Worm (Caenorhabditis elegans): ENCODE measurements around the gene K09E9.7.

The K09E9.7 gene

ce11 chrX:15610527-15611091 is 30.1 kb upstream of the K09E9.7 start (continued):
- TF ChIP-seq ztf-4 (tag; optimal IDR thresholded peaks at IDR 0.05) (peak; percentile 44), aly-2 (tag; optimal IDR thresholded peaks at IDR 0.05) (peak; percentile 98), efl-1 (optimal IDR thresholded peaks at IDR 0.05) (peak in 1 of 2 experiments; percentile 16), efl-1 (GFP tag; optimal IDR thresholded peaks at IDR 0.05 in 1 of 2) (peak in 1 of 2 experiments; percentile 67), blmp-1 (tag; optimal IDR thresholded peaks at IDR 0.05) (peak; percentile 46), lir-3 (tag; optimal IDR thresholded peaks at IDR 0.05; ENCODE audit: poor library complexity) (no peak), fkh-10 (GFP tag; optimal IDR thresholded peaks at IDR 0.05) (no peak)

- TF ChIP-seq fos-1 (tag; optimal IDR thresholded peaks at IDR 0.05) = no peak
- no peak for TF ChIP-seq nhr-237 (tag; optimal IDR thresholded peaks at IDR 0.05)
- TF ChIP-seq pqm-1 (tag; optimal IDR thresholded peaks at IDR 0.05) = no peak
- no peak for TF ChIP-seq fkh-10 (GFP tag; optimal IDR thresholded peaks at IDR 0.05)
- TF ChIP-seq aly-2 (tag; optimal IDR thresholded peaks at IDR 0.05) = no peak
- no peak for TF ChIP-seq ceh-82 (tag; optimal IDR thresholded peaks at IDR 0.05)
- TF ChIP-seq lin-14 (GFP tag; optimal IDR thresholded peaks at IDR 0.05) = peak; percentile 14
- TF ChIP-seq ceh-8 (GFP tag; optimal IDR thresholded peaks at IDR 0.05) = no peak
- TF ChIP-seq C16A3.4 (tag; optimal IDR thresholded peaks at IDR 0.05) = no peak
- peak; percentile 9 for TF ChIP-seq mep-1 (tag; optimal IDR thresholded peaks at IDR 0.05)
- no peak for TF ChIP-seq ama-1 (optimal IDR thresholded peaks at IDR 0.05)
- TF ChIP-seq nhr-85 (tag) = no peak
- TF ChIP-seq snu-23 (GFP tag; optimal IDR thresholded peaks at IDR 0.05) = peak; percentile 14
- no peak for TF ChIP-seq xbp-1 (tag; optimal IDR thresholded peaks at IDR 0.05)
- TF ChIP-seq nhr-76 (tag; optimal IDR thresholded peaks at IDR 0.05) = no peak
- TF ChIP-seq ceh-90 (tag; optimal IDR thresholded peaks at IDR 0.05) = no peak
- TF ChIP-seq mdl-1 (tag; optimal IDR thresholded peaks at IDR 0.05) = no peak
- no peak for TF ChIP-seq ceh-63 (GFP tag; optimal IDR thresholded peaks at IDR 0.05)
- no peak for TF ChIP-seq hlh-17 (GFP tag; optimal IDR thresholded peaks at IDR 0.05; ENCODE audit: borderline replicate concordance)
- peak; percentile 14 for TF ChIP-seq nhr-71 (tag; optimal IDR thresholded peaks at IDR 0.05)
- no peak for TF ChIP-seq sptf-1 (tag; optimal IDR thresholded peaks at IDR 0.05)
- no peak for TF ChIP-seq aha-1 (tag; optimal IDR thresholded peaks at IDR 0.05)
- TF ChIP-seq ztf-11 (tag; optimal IDR thresholded peaks at IDR 0.05) = no peak
- TF ChIP-seq unc-130 (tag; optimal IDR thresholded peaks at IDR 0.05) = no peak
- peak in 1 of 2 experiments; percentile 16 for TF ChIP-seq lsy-2 (tag; optimal IDR thresholded peaks at IDR 0.05)
- TF ChIP-seq unc-62 (GFP tag; optimal IDR thresholded peaks at IDR 0.05) = no peak
- TF ChIP-seq nhr-12 (tag; optimal IDR thresholded peaks at IDR 0.05) = no peak
- TF ChIP-seq swsn-7 (tag; optimal IDR thresholded peaks at IDR 0.05) = no peak
- TF ChIP-seq nhr-20 (tag; optimal IDR thresholded peaks at IDR 0.05) = peak; percentile 17
- TF ChIP-seq unc-98 (GFP tag; IDR thresholded peaks at IDR 0.05) = no peak
- no peak for TF ChIP-seq C04F5.9 (tag; optimal IDR thresholded peaks at IDR 0.05)
- TF ChIP-seq F16B12.6 (tag; optimal IDR thresholded peaks at IDR 0.05) = no peak
- TF ChIP-seq efl-1 (optimal IDR thresholded peaks at IDR 0.05) = no peak
- TF ChIP-seq efl-1 (GFP tag; optimal IDR thresholded peaks at IDR 0.05 in 1 of 2) = no peak
- no peak for TF ChIP-seq Y116A8C.19 (tag; optimal IDR thresholded peaks at IDR 0.05; ENCODE audit: borderline replicate concordance)
- no peak for TF ChIP-seq ces-1 (GFP tag; optimal IDR thresholded peaks at IDR 0.05)
- TF ChIP-seq unc-30 (tag; optimal IDR thresholded peaks at IDR 0.05) = no peak
- no peak for TF ChIP-seq nhr-77 (tag; optimal IDR thresholded peaks at IDR 0.05)
- TF ChIP-seq lin-35 (GFP tag; optimal IDR thresholded peaks at IDR 0.05) = peak in 1 of 2 experiments; percentile 11
- TF ChIP-seq tbx-2 (tag; optimal IDR thresholded peaks at IDR 0.05) = no peak
- TF ChIP-seq lin-13 (GFP tag; optimal IDR thresholded peaks at IDR 0.05) = no peak
- TF ChIP-seq nhr-47 (tag; optimal IDR thresholded peaks at IDR 0.05) = peak; percentile 24
- TF ChIP-seq skn-1 (tag; optimal IDR thresholded peaks at IDR 0.05) = peak; percentile 16
- TF ChIP-seq egl-13 (tag; optimal IDR thresholded peaks at IDR 0.05) = no peak
- peak; percentile 12 for TF ChIP-seq fkh-8 (tag; optimal IDR thresholded peaks at IDR 0.05)
- no peak for TF ChIP-seq lin-15B (tag; optimal IDR thresholded peaks at IDR 0.05)
- TF ChIP-seq nhr-84 (tag; optimal IDR thresholded peaks at IDR 0.05) = no peak
- peak; percentile 28 for TF ChIP-seq dsc-1 (tag; optimal IDR thresholded peaks at IDR 0.05)
- TF ChIP-seq mef-2 (tag; optimal IDR thresholded peaks at IDR 0.05) = no peak
Observed at ce11 chrX:15613745-15614229, 26.9 kb upstream of the K09E9.7 start, which contains the start of gene K09E9.3. Gene K09E9.3 (minus strand): TSS chrX:15613795.

Data from whole organism, L1 larva.